Fruit fly (Drosophila melanogaster) whole organism, embryonic: ENCODE results near the gene CG11905.

Experiments used
- Atf-2 ChIP-seq: fragments of 200-800 bp; sonication (Bioruptor generic); optimal IDR thresholded peaks from 2 replicates; lab custom pipeline; 2016; ENCODE audit warnings: missing biosample characterization, missing genetic modification characterization
- CG1024 ChIP-seq: fragments of 200-800 bp; sonication (Bioruptor generic); IDR thresholded peaks from 2 replicates; pipeline ENCODE4 v1.3.6; 2022; ENCODE audit warnings: missing biosample characterization, missing genetic modification characterization
- CG11247 ChIP-seq: fragments of 200-800 bp; sonication (Bioruptor generic); IDR thresholded peaks from 2 replicates; pipeline ENCODE4 v1.3.6; 2022; ENCODE audit warnings: missing biosample characterization, missing genetic modification characterization
- CG11504 ChIP-seq: fragments of 200-800 bp; sonication (Bioruptor generic); optimal IDR thresholded peaks from 3 replicates; lab custom pipeline; 2019; ENCODE audit warnings: missing biosample characterization, mild to moderate bottlenecking, missing genetic modification characterization, moderate library complexity
- CG11560 ChIP-seq: fragments of 200-800 bp; sonication (Bioruptor generic); IDR thresholded peaks from 3 replicates; pipeline ENCODE4 v1.3.6; 2022; ENCODE audit warnings: missing biosample characterization, missing genetic modification characterization
- CG11696 ChIP-seq: fragments of 200-800 bp; sonication (Bioruptor generic); IDR thresholded peaks from 2 replicates; pipeline ENCODE4 v1.3.6; 2022; ENCODE audit warnings: missing biosample characterization, missing genetic modification characterization
- CG11723 ChIP-seq: fragments of 200-800 bp; sonication (Bioruptor generic); optimal IDR thresholded peaks from 2 replicates; lab custom pipeline; 2017; ENCODE audit warnings: missing biosample characterization, mild to moderate bottlenecking, missing genetic modification characterization
- CG14860 ChIP-seq: fragments of 200-800 bp; sonication (Bioruptor generic); IDR thresholded peaks from 3 replicates; pipeline ENCODE4 v1.3.6; 2022; ENCODE audit warnings: missing biosample characterization, missing genetic modification characterization; ENCODE audit not compliant: partially characterized antibody
- CG16813 ChIP-seq: fragments of 200-800 bp; sonication (Bioruptor generic); IDR thresholded peaks from 3 replicates; pipeline ENCODE4 v1.3.6; 2022; ENCODE audit warnings: missing biosample characterization, missing genetic modification characterization; ENCODE audit not compliant: partially characterized antibody
- CG16863 ChIP-seq: fragments of 200-800 bp; sonication (Bioruptor generic); optimal IDR thresholded peaks from 3 replicates; lab custom pipeline; 2016; ENCODE audit warnings: missing biosample characterization, missing genetic modification characterization
- CG31441 ChIP-seq: fragments of 200-800 bp; sonication (Bioruptor generic); IDR thresholded peaks from 2 replicates; pipeline ENCODE4 v1.3.6; 2022; ENCODE audit warnings: missing biosample characterization, missing genetic modification characterization
- CG4820 ChIP-seq: fragments of 200-800 bp; sonication (Bioruptor generic); optimal IDR thresholded peaks from 3 replicates; lab custom pipeline; 2016; ENCODE audit warnings: missing biosample characterization, missing genetic modification characterization
- CG6272 ChIP-seq: fragments of 200-800 bp; sonication (Bioruptor generic); IDR thresholded peaks from 2 replicates; pipeline ENCODE4 v1.3.6; 2022; ENCODE audit warnings: missing biosample characterization, missing genetic modification characterization
- CG6854 ChIP-seq: fragments of 200-800 bp; sonication (Bioruptor generic); optimal IDR thresholded peaks from 3 replicates; lab custom pipeline; 2017; ENCODE audit warnings: missing biosample characterization, mild to moderate bottlenecking, missing genetic modification characterization
- CG7556 ChIP-seq: fragments of 200-800 bp; sonication (Bioruptor generic); optimal IDR thresholded peaks from 2 replicates; lab custom pipeline; 2017; ENCODE audit warnings: missing biosample characterization, mild to moderate bottlenecking, missing genetic modification characterization
- CG7987 ChIP-seq: fragments of 200-800 bp; sonication (Bioruptor generic); optimal IDR thresholded peaks from 2 replicates; lab custom pipeline; 2018; ENCODE audit warnings: missing biosample characterization, mild to moderate bottlenecking, missing genetic modification characterization, moderate library complexity
- CG8765 ChIP-seq: fragments of 200-800 bp; sonication (Bioruptor generic); IDR thresholded peaks from 2 replicates; pipeline ENCODE4 v1.3.6; 2022; ENCODE audit warnings: missing biosample characterization, missing genetic modification characterization
- CG9932 ChIP-seq: fragments of 200-800 bp; sonication (Bioruptor generic); IDR thresholded peaks from 2 replicates; pipeline ENCODE4 v1.3.6; 2022; ENCODE audit warnings: missing biosample characterization, missing genetic modification characterization
- CHES-1-like ChIP-seq: fragments of 200-800 bp; sonication (Bioruptor generic); optimal IDR thresholded peaks from 2 replicates; lab custom pipeline; 2016; ENCODE audit warnings: missing biosample characterization, missing genetic modification characterization
- Chrac-16 ChIP-seq: fragments of 200-800 bp; sonication (Bioruptor generic); optimal IDR thresholded peaks from 3 replicates; lab custom pipeline; 2016; ENCODE audit warnings: missing biosample characterization, missing genetic modification characterization
- D19B ChIP-seq: fragments of 200-800 bp; sonication (Bioruptor generic); optimal IDR thresholded peaks from 2 replicates; lab custom pipeline; 2017; ENCODE audit warnings: missing biosample characterization, mild to moderate bottlenecking, missing genetic modification characterization
- Dek ChIP-seq: fragments of 200-800 bp; sonication (Bioruptor generic); optimal IDR thresholded peaks from 3 replicates; lab custom pipeline; 2019; ENCODE audit warnings: missing biosample characterization, mild to moderate bottlenecking, missing genetic modification characterization, moderate library complexity
- Drgx ChIP-seq: fragments of 200-800 bp; sonication (Bioruptor generic); IDR thresholded peaks from 2 replicates; pipeline ENCODE4 v1.3.6; 2022; ENCODE audit warnings: missing biosample characterization, missing genetic modification characterization
- Ets97D ChIP-seq: fragments of 200-800 bp; sonication (Bioruptor generic); optimal IDR thresholded peaks from 3 replicates; lab custom pipeline; 2016; ENCODE audit warnings: missing biosample characterization, missing genetic modification characterization
- H15 ChIP-seq: fragments of 200-800 bp; sonication (Bioruptor generic); IDR thresholded peaks from 3 replicates; pipeline ENCODE4 v1.3.6; 2022; ENCODE audit warnings: missing biosample characterization, missing genetic modification characterization
- HHEX ChIP-seq: fragments of 200-800 bp; sonication (Bioruptor generic); optimal IDR thresholded peaks from 3 replicates; lab custom pipeline; 2017; ENCODE audit warnings: missing biosample characterization, mild to moderate bottlenecking, missing genetic modification characterization, missing genetic modification reagents
- Hand ChIP-seq: fragments of 200-800 bp; sonication (Bioruptor generic); optimal IDR thresholded peaks from 2 replicates; lab custom pipeline; 2017; ENCODE audit warnings: mild to moderate bottlenecking, missing biosample characterization, missing genetic modification reagents, missing genetic modification characterization
- Hr3 ChIP-seq: fragments of 200-800 bp; sonication (Bioruptor generic); optimal IDR thresholded peaks from 3 replicates; lab custom pipeline; 2016; ENCODE audit warnings: missing biosample characterization, missing genetic modification characterization
- Lhr ChIP-seq: fragments of 200-800 bp; sonication (Bioruptor generic); optimal IDR thresholded peaks from 3 replicates; lab custom pipeline; 2017; ENCODE audit warnings: mild to moderate bottlenecking, missing biosample characterization, missing genetic modification reagents, missing genetic modification characterization
- Mes4 ChIP-seq: fragments of 200-800 bp; sonication (Bioruptor generic); optimal IDR thresholded peaks from 2 replicates; lab custom pipeline; 2016; ENCODE audit warnings: missing biosample characterization, missing genetic modification characterization
- NC2α ChIP-seq: fragments of 200-800 bp; sonication (Bioruptor generic); optimal IDR thresholded peaks from 2 replicates; lab custom pipeline; 2016; ENCODE audit warnings: missing biosample characterization, missing genetic modification characterization
- Nf-YA ChIP-seq: fragments of 200-800 bp; sonication (Bioruptor generic); IDR thresholded peaks from 2 replicates; pipeline ENCODE4 v1.3.6; 2022; ENCODE audit warnings: missing biosample characterization, missing genetic modification characterization
- NfI ChIP-seq: fragments of 200-800 bp; sonication (Bioruptor generic); optimal IDR thresholded peaks from 3 replicates; lab custom pipeline; 2018; ENCODE audit warnings: missing biosample characterization, mild to moderate bottlenecking, missing genetic modification characterization, moderate library complexity
- Poxn ChIP-seq: fragments of 200-800 bp; sonication (Bioruptor generic); IDR thresholded peaks from 2 replicates; pipeline ENCODE4 v1.3.6; 2022; ENCODE audit warnings: missing biosample characterization, missing genetic modification characterization
- Sry-δ ChIP-seq: fragments of 200-800 bp; sonication (Bioruptor generic); optimal IDR thresholded peaks from 2 replicates; lab custom pipeline; 2016; ENCODE audit warnings: missing biosample characterization, missing genetic modification characterization
- Ssrp ChIP-seq: fragments of 200-800 bp; sonication (Bioruptor generic); optimal IDR thresholded peaks from 2 replicates; lab custom pipeline; 2018; ENCODE audit warnings: missing biosample characterization, mild to moderate bottlenecking, missing genetic modification characterization, moderate library complexity
- abd-A ChIP-seq: fragments of 200-800 bp; sonication (Bioruptor generic); optimal IDR thresholded peaks from 3 replicates; lab custom pipeline; 2019; ENCODE audit warnings: missing biosample characterization, mild to moderate bottlenecking, missing genetic modification characterization, moderate library complexity
- crp ChIP-seq, 2 experiments: fragments of 200-800 bp; sonication (Bioruptor generic); optimal IDR thresholded peaks; 2 replicates in 1 of 2; 3 replicates in 1 of 2; lab custom pipeline; 2017; ENCODE audit warnings: missing biosample characterization in 2 of 2, missing genetic modification characterization in 2 of 2, mild to moderate bottlenecking in 1 of 2, moderate library complexity in 1 of 2
- fru ChIP-seq: fragments of >200 bp; optimal IDR thresholded peaks from 2 replicates; lab custom pipeline; 2017
- gem ChIP-seq: fragments of 200-800 bp; sonication (Bioruptor generic); optimal IDR thresholded peaks from 2 replicates; lab custom pipeline; 2019; ENCODE audit warnings: missing biosample characterization, mild to moderate bottlenecking, missing genetic modification characterization, moderate library complexity
- hkb ChIP-seq, 2 experiments: fragments of 200-800 bp in 1 of 2; fragments of >200 bp in 1 of 2; sonication (Bioruptor generic) in 1 of 2; IDR thresholded peaks in 1 of 2; optimal IDR thresholded peaks in 1 of 2; 2 replicates each; pipeline versions ENCODE4 v1.3.6 to Lab custom; 2017 to 2022; ENCODE audit warnings: missing biosample characterization in 1 of 2, missing genetic modification characterization in 1 of 2
- lilli ChIP-seq: fragments of 200-800 bp; sonication (Bioruptor generic); optimal IDR thresholded peaks from 3 replicates; lab custom pipeline; 2016; ENCODE audit warnings: missing biosample characterization, missing genetic modification characterization
- mirr ChIP-seq: fragments of 200-800 bp; sonication (Bioruptor generic); optimal IDR thresholded peaks from 3 replicates; lab custom pipeline; 2018; ENCODE audit warnings: missing biosample characterization, mild to moderate bottlenecking, missing genetic modification characterization
- nmo ChIP-seq: fragments of 200-800 bp; sonication (Bioruptor generic); optimal IDR thresholded peaks from 2 replicates; lab custom pipeline; 2018; ENCODE audit warnings: missing biosample characterization, mild to moderate bottlenecking, missing genetic modification characterization, moderate library complexity
- shn ChIP-seq: fragments of 200-800 bp; sonication (Bioruptor generic); optimal IDR thresholded peaks from 3 replicates; lab custom pipeline; 2016; ENCODE audit warnings: missing biosample characterization, missing genetic modification characterization
- sob ChIP-seq: fragments of 200-800 bp; sonication (Bioruptor generic); IDR thresholded peaks from 2 replicates; pipeline ENCODE4 v1.3.6; 2022; ENCODE audit warnings: missing biosample characterization, missing genetic modification characterization
- tin ChIP-seq: fragments of 200-800 bp; sonication (Bioruptor generic); optimal IDR thresholded peaks from 3 replicates; lab custom pipeline; 2016; ENCODE audit warnings: missing biosample characterization, missing genetic modification characterization
- toy ChIP-seq: fragments of 200-800 bp; sonication (Bioruptor generic); IDR thresholded peaks from 2 replicates; pipeline ENCODE4 v1.3.6; 2022; ENCODE audit warnings: missing biosample characterization, missing genetic modification characterization
- trh ChIP-seq: fragments of 200-800 bp; sonication (Bioruptor generic); optimal IDR thresholded peaks from 2 replicates; lab custom pipeline; 2016; ENCODE audit warnings: missing biosample characterization, missing genetic modification characterization
- wdn ChIP-seq: fragments of 200-800 bp; sonication (Bioruptor generic); IDR thresholded peaks from 2 replicates; pipeline ENCODE4 v1.3.6; 2022; ENCODE audit warnings: missing biosample characterization, missing genetic modification characterization

Gene CG11905

dm6 chr3L:16955219-16956002, 20.1 kb upstream of the CG11905 start (continued):
- TF ChIP-seq Nf-YA (GFP tag; lab: Robert Waterston, UW) (no peak), shn (GFP tag; lab: Kevin White, UChicago) (no peak), Drgx (GFP tag; lab: Robert Waterston, UW) (no peak), CG31441 (GFP tag; lab: Robert Waterston, UW) (0 out of 2 replicates have a peak, but pooled peaks have one; percentile 11), NfI (peak; percentile 42), gem (tag; lab: Kevin White, UChicago) (peak; percentile 3), Atf-2 (GFP tag; lab: Kevin White, UChicago) (no peak), Chrac-16 (GFP tag; lab: Kevin White, UChicago) (peak; percentile 30), CG11696 (GFP tag; lab: Robert Waterston, UW) (no peak), H15 (GFP tag; lab: Robert Waterston, UW) (no peak), crp (GFP tag; optimal IDR thresholded peaks at IDR 0.05; lab: Kevin White, UChicago) (no peak), Dek (peak; percentile 40), CG11723 (GFP tag; lab: Kevin White, UChicago) (no peak), Sry-δ (peak; percentile 95), CG6272 (no peak), CG7987 (GFP tag; lab: Kevin White, UChicago) (peak; percentile 50), tin (peak; percentile 22), CG8765 (GFP tag; lab: Robert Waterston, UW) (no peak), Lhr (GFP tag; lab: Kevin White, UChicago) (peak; percentile 91), CHES-1-like (peak; percentile 16), abd-A (tag; lab: Kevin White, UChicago) (no peak), CG11560 (tag; lab: Robert Waterston, UW) (no peak), CG16813 (peak; percentile 88), CG11247 (GFP tag; lab: Robert Waterston, UW) (no peak), Mes4 (peak; percentile 9), toy (GFP tag; lab: Robert Waterston, UW) (no peak), HHEX (GFP tag; lab: Kevin White, UChicago) (no peak), CG16863 (peak; percentile 14), Poxn (GFP tag; lab: Robert Waterston, UW) (no peak), nmo (GFP tag; lab: Kevin White, UChicago) (peak; percentile 60), wdn (GFP tag; lab: Robert Waterston, UW) (no peak), sob (GFP tag; lab: Robert Waterston, UW) (peak; percentile 50), fru (lab: Kevin White, UChicago) (no peak), mirr (GFP tag; lab: Kevin White, UChicago) (peak; percentile 28), CG6854 (GFP tag; lab: Kevin White, UChicago) (no peak), CG4820 (no peak), Hr3 (peak; percentile 6), lilli (GFP tag; lab: Kevin White, UChicago) (peak; percentile 50), Ssrp (tag; lab: Kevin White, UChicago) (no peak), CG9932 (GFP tag; lab: Robert Waterston, UW) (peak; percentile 57), NC2α (no peak), D19B (GFP tag; lab: Kevin White, UChicago) (no peak), CG11504 (peak; percentile 41), CG1024 (no peak), Ets97D (GFP tag; lab: Kevin White, UChicago) (peak; percentile 80), CG7556 (GFP tag; lab: Kevin White, UChicago) (no peak), trh (GFP tag; lab: Kevin White, UChicago) (no peak), CG14860 (peak; percentile 78), hkb (optimal IDR thresholded peaks at IDR 0.05; lab: Kevin White, UChicago) (no peak), hkb (GFP tag; IDR thresholded peaks at IDR 0.05; lab: Robert Waterston, UW) (peak; percentile 35; the same call in 1 of the 2 replicates), Hand (GFP tag; lab: Kevin White, UChicago) (no peak)
